Worm (Caenorhabditis elegans) whole organism, mixed stage, embryonic: Measurements from ENCODE around the gene C50F4.12.

Experiments
- ceh-43 ChIP-seq: fragments of 200-800 bp; sonication (Bioruptor generic); optimal IDR thresholded peaks from 2 replicates; lab custom pipeline; 2018; ENCODE audit warnings: mild to moderate bottlenecking, missing genetic modification characterization, moderate library complexity, missing compliant biosample characterization
- pha-4 ChIP-seq: fragments of 150-350 bp; optimal IDR thresholded peaks from 2 replicates; lab custom pipeline; 2018; ENCODE audit warnings: missing biosample characterization, missing genetic modification reagents, missing genetic modification characterization

DNA sequence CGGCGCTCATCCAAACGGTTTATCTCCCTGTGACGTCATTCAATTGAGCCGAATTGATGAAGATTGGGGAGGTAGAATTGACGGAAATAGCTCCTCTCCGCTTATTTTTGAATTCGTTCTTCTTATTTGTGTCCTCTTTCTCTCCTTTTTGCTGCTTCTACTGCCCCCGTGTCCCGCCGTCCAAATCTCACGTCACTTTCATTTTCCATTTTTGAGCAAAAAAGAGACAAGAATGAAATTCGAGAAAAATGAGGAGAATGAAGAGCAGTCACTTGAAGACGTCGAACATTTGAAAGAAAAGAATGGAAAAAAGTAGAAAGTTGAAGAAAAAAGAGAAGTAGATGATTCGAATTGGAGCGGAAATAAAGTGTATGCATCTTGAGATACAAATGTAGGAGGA, 24.0 kb upstream of the C50F4.12 start:
- TF ChIP-seq ceh-43 (GFP tag; lab: Kevin White, UChicago): no peak
- TF ChIP-seq pha-4: no peak
